Worm (Caenorhabditis elegans): ENCODE data around the gene sre-51.

DNA sequence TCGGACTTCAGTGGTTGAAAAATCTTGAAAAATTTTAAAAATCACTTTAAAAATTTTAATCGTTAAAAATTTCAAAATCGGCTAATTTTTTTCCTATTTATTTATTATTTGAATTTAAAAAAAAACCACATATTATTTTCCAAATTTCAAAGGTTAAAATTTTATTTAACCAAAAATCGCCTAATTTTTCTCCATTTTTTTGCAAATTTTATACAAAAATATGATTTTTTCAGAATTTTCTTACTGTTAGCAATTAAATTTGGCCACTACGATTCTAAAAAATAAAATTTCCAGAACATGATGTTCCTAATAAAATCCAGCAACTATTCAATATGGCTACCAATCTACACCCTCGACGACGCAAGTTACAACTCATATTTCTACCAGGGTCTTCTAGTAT lies 21.0 kb downstream of the sre-51 start, which contains the start of gene sre-54:
- TF ChIP-seq ama-1 (optimal IDR thresholded peaks at IDR 0.05) (no peak), ama-1 (GFP tag; optimal IDR thresholded peaks at IDR 0.05) (no peak), rcor-1 (GFP tag; IDR thresholded peaks at IDR 0.05) (no peak), dpl-1 (GFP tag; optimal IDR thresholded peaks at IDR 0.05) (no peak), pha-4 (tag; optimal IDR thresholded peaks at IDR 0.05) (no peak), nfya-1 (tag; optimal IDR thresholded peaks at IDR 0.05; ENCODE audit: borderline replicate concordance, insufficient read depth) (no peak), unc-62 (GFP tag; optimal IDR thresholded peaks at IDR 0.05) (no peak), let-607 (tag; optimal IDR thresholded peaks at IDR 0.05) (no peak), tlf-1 (GFP tag; optimal IDR thresholded peaks at IDR 0.05) (no peak), lsy-27 (tag; optimal IDR thresholded peaks at IDR 0.05; ENCODE audit: borderline replicate concordance, insufficient read depth) (no peak), gei-17 (GFP tag; optimal IDR thresholded peaks at IDR 0.05) (no peak), nfya-2 (GFP tag; IDR thresholded peaks at IDR 0.05) (no peak)

Measured in whole organism, young adult.